Worm (Caenorhabditis elegans) whole organism, L4 larva: Measurements from ENCODE around the gene sid-2.
A peak's percentile ranks its signal among the peaks of the same experiment; 100 is the strongest.

ENCODE experiments used
- F10B5.3 ChIP-seq: sonication (generic microtip); optimal IDR thresholded peaks from 2 replicates; lab custom pipeline; 2016; ENCODE audit warnings: mild to moderate bottlenecking, missing genetic modification characterization, missing compliant biosample characterization
- R02D3.7 ChIP-seq: fragments of 150-350 bp; sonication (generic microtip); optimal IDR thresholded peaks from 3 replicates; lab custom pipeline; 2014; ENCODE audit warnings: missing biosample characterization, missing genetic modification characterization
- Y5F2A.4 ChIP-seq: fragments of 200-800 bp; sonication (Bioruptor generic); optimal IDR thresholded peaks from 2 replicates; lab custom pipeline; 2018; ENCODE audit warnings: mild to moderate bottlenecking, missing genetic modification characterization, missing compliant biosample characterization
- aha-1 ChIP-seq: fragments of 150-350 bp; peaks from one replicate; lab custom pipeline; 2014; ENCODE audit warnings: missing biosample characterization, missing genetic modification characterization
- ceh-20 ChIP-seq: fragments of 200-800 bp; sonication (Bioruptor generic); IDR thresholded peaks from 2 replicates; pipeline ENCODE4 v1.3.6; 2022; ENCODE audit warnings: missing genetic modification reagents, missing genetic modification characterization, missing compliant biosample characterization
- ceh-28 ChIP-seq: fragments of 150-350 bp; optimal IDR thresholded peaks from 2 replicates; lab custom pipeline; 2014; ENCODE audit warnings: missing biosample characterization, missing genetic modification reagents, missing genetic modification characterization
- daf-8 ChIP-seq: fragments of 200-800 bp; sonication (Bioruptor generic); IDR thresholded peaks from 2 replicates; pipeline ENCODE4 v1.3.6; 2022; ENCODE audit warnings: missing genetic modification characterization, missing compliant biosample characterization
- dmd-6 ChIP-seq: fragments of 200-800 bp; sonication (Bioruptor generic); IDR thresholded peaks from 2 replicates; pipeline ENCODE4 v1.3.6; 2022; ENCODE audit warnings: missing genetic modification reagents, missing genetic modification characterization, missing compliant biosample characterization
- duxl-1 ChIP-seq: sonication (generic microtip); optimal IDR thresholded peaks from 2 replicates; lab custom pipeline; 2016; ENCODE audit warnings: mild to moderate bottlenecking, missing genetic modification characterization, moderate library complexity, missing compliant biosample characterization; ENCODE audit not compliant: poor library complexity
- egl-43 ChIP-seq: fragments of 200-800 bp; sonication (Bioruptor generic); IDR thresholded peaks from 2 replicates; pipeline ENCODE4 v1.3.6; 2022; ENCODE audit warnings: missing genetic modification reagents, missing genetic modification characterization, missing compliant biosample characterization
- fkh-10 ChIP-seq: fragments of 150-350 bp; optimal IDR thresholded peaks from 2 replicates; lab custom pipeline; 2014; ENCODE audit warnings: missing biosample characterization, missing genetic modification reagents, missing genetic modification characterization
- hlh-30 ChIP-seq: sonication (generic microtip); optimal IDR thresholded peaks from 2 replicates; lab custom pipeline; 2017; ENCODE audit warnings: antibody characterized with exemption, mild to moderate bottlenecking, missing genetic modification characterization, missing compliant biosample characterization; ENCODE audit not compliant: insufficient read depth
- lin-1 ChIP-seq: fragments of 200-800 bp; sonication (Bioruptor generic); IDR thresholded peaks from 2 replicates; pipeline ENCODE4 v1.3.6; 2022; ENCODE audit warnings: missing genetic modification reagents, missing genetic modification characterization, missing compliant biosample characterization
- lin-13 ChIP-seq: fragments of 150-350 bp; optimal IDR thresholded peaks from 2 replicates; lab custom pipeline; 2014; ENCODE audit warnings: missing biosample characterization, missing genetic modification reagents, missing genetic modification characterization
- lin-15B ChIP-seq: fragments of 150-350 bp; sonication (generic microtip); optimal IDR thresholded peaks from 3 replicates; lab custom pipeline; 2014; ENCODE audit warnings: missing biosample characterization, missing genetic modification characterization
- lin-29 ChIP-seq: fragments of 200-800 bp; sonication (Bioruptor generic); IDR thresholded peaks from 2 replicates; pipeline ENCODE4 v1.3.6; 2022; ENCODE audit warnings: missing genetic modification reagents, missing genetic modification characterization, missing compliant biosample characterization
- lin-38 ChIP-seq: fragments of 200-800 bp; sonication (Bioruptor generic); IDR thresholded peaks from 2 replicates; pipeline ENCODE4 v1.3.6; 2022; ENCODE audit warnings: missing genetic modification reagents, missing genetic modification characterization, missing compliant biosample characterization
- lsy-2 ChIP-seq, 2 experiments: fragments of 150-350 bp in 1 of 2; sonication (generic microtip) in 1 of 2; optimal IDR thresholded peaks; 2 replicates each; lab custom pipeline; 2014 to 2017; ENCODE audit warnings: missing biosample characterization in 2 of 2, missing genetic modification characterization in 2 of 2
- mdt-29 ChIP-seq: fragments of 200-800 bp; sonication (Bioruptor generic); IDR thresholded peaks from 2 replicates; pipeline ENCODE4 v1.3.6; 2022; ENCODE audit warnings: missing genetic modification reagents, missing genetic modification characterization, missing compliant biosample characterization
- mes-2 ChIP-seq: sonication (generic microtip); optimal IDR thresholded peaks from 2 replicates; lab custom pipeline; 2016; ENCODE audit warnings: missing genotype, mild to moderate bottlenecking, missing genetic modification characterization, missing compliant biosample characterization; ENCODE audit not compliant: poor library complexity, severe bottlenecking
- mxl-2 ChIP-seq: fragments of 200-800 bp; sonication (Bioruptor generic); conservative IDR thresholded peaks from 2 replicates; pipeline ENCODE4 v1.3.6; 2022; ENCODE audit warnings: missing genetic modification reagents, missing genetic modification characterization, missing compliant biosample characterization
- mxl-3 ChIP-seq: fragments of 200-800 bp; sonication (Bioruptor generic); optimal IDR thresholded peaks from 2 replicates; lab custom pipeline; 2018; ENCODE audit warnings: mild to moderate bottlenecking, missing genetic modification characterization, missing compliant biosample characterization
- nhr-102 ChIP-seq: sonication (generic microtip); optimal IDR thresholded peaks from 2 replicates; lab custom pipeline; 2016; ENCODE audit warnings: mild to moderate bottlenecking, missing genetic modification characterization, moderate library complexity, missing compliant biosample characterization
- nhr-11 ChIP-seq: fragments of 150-350 bp; optimal IDR thresholded peaks from 2 replicates; lab custom pipeline; 2014; ENCODE audit warnings: missing biosample characterization, missing genetic modification characterization
- nhr-25 ChIP-seq: sonication (generic microtip); optimal IDR thresholded peaks from 2 replicates; lab custom pipeline; 2017; ENCODE audit warnings: missing genetic modification characterization, mild to moderate bottlenecking, missing compliant biosample characterization, antibody characterized with exemption, moderate library complexity, borderline replicate concordance; ENCODE audit not compliant: insufficient read depth
- nhr-28 ChIP-seq: fragments of 150-350 bp; optimal IDR thresholded peaks from 2 replicates; lab custom pipeline; 2014; ENCODE audit warnings: missing biosample characterization, missing genetic modification characterization
- nhr-6 ChIP-seq: fragments of 150-350 bp; optimal IDR thresholded peaks from 2 replicates; lab custom pipeline; 2014; ENCODE audit warnings: missing biosample characterization, missing genetic modification characterization
- nhr-76 ChIP-seq: fragments of 150-350 bp; optimal IDR thresholded peaks from 2 replicates; lab custom pipeline; 2014; ENCODE audit warnings: missing biosample characterization, missing genetic modification characterization
- php-3 ChIP-seq: fragments of 200-800 bp; sonication (Bioruptor generic); IDR thresholded peaks from 2 replicates; pipeline ENCODE4 v1.3.6; 2022; ENCODE audit warnings: missing genetic modification reagents, missing genetic modification characterization, missing compliant biosample characterization
- rbr-2 ChIP-seq: sonication (generic microtip); optimal IDR thresholded peaks from 2 replicates; lab custom pipeline; 2016; ENCODE audit warnings: missing genotype, missing genetic modification characterization, missing compliant biosample characterization
- saeg-2 ChIP-seq: fragments of 200-800 bp; sonication (Bioruptor generic); IDR thresholded peaks from 2 replicates; pipeline ENCODE4 v1.3.6; 2022; ENCODE audit warnings: missing genetic modification reagents, missing genetic modification characterization, missing compliant biosample characterization
- snpc-4 ChIP-seq: fragments of 150-350 bp; optimal IDR thresholded peaks from 2 replicates; lab custom pipeline; 2014; ENCODE audit warnings: missing biosample characterization, missing genetic modification characterization
- spr-3 ChIP-seq: fragments of 200-800 bp; sonication (Bioruptor generic); optimal IDR thresholded peaks from 2 replicates; lab custom pipeline; 2018; ENCODE audit warnings: mild to moderate bottlenecking, missing genetic modification characterization, missing compliant biosample characterization
- unc-130 ChIP-seq: sonication (generic microtip); optimal IDR thresholded peaks from 2 replicates; lab custom pipeline; 2016; ENCODE audit warnings: missing genetic modification reagents, missing genetic modification characterization, missing compliant biosample characterization
- unc-62 ChIP-seq, 3 experiments: fragments of 150-350 bp in 1 of 3; sonication (generic microtip); optimal IDR thresholded peaks in 2 of 3; peaks in 1 of 3; 1 replicate in 1 of 3; 2 replicates in 2 of 3; lab custom pipeline; 2014 to 2017; ENCODE audit warnings: missing biosample characterization in 3 of 3, missing genetic modification characterization in 3 of 3, missing genetic modification reagents in 3 of 3, missing genotype in 1 of 3
- zfp-2 ChIP-seq: sonication (generic microtip); optimal IDR thresholded peaks from 2 replicates; lab custom pipeline; 2016; ENCODE audit warnings: mild to moderate bottlenecking, missing genetic modification characterization, missing compliant biosample characterization
- zip-2 ChIP-seq: fragments of 150-350 bp; optimal IDR thresholded peaks from 2 replicates; lab custom pipeline; 2014; ENCODE audit warnings: missing biosample characterization, missing genetic modification characterization
- ztf-11 ChIP-seq: fragments of 150-350 bp; optimal IDR thresholded peaks from 2 replicates; lab custom pipeline; 2014; ENCODE audit warnings: missing biosample characterization, missing genetic modification characterization

sid-2 gene

ce11 chrIII:13682019-13682418, 2.8 kb downstream of the sid-2 start:
- TF ChIP-seq unc-62 (GFP tag; optimal IDR thresholded peaks at IDR 0.05 in 1 of 2; lab: Kevin White, UChicago), result peak in 1 of 2 experiments; percentile 92
- TF ChIP-seq unc-62 (tag; optimal IDR thresholded peaks at IDR 0.05; lab: Kevin White, UChicago), result no peak
- TF ChIP-seq dmd-6, result no peak

DNA sequence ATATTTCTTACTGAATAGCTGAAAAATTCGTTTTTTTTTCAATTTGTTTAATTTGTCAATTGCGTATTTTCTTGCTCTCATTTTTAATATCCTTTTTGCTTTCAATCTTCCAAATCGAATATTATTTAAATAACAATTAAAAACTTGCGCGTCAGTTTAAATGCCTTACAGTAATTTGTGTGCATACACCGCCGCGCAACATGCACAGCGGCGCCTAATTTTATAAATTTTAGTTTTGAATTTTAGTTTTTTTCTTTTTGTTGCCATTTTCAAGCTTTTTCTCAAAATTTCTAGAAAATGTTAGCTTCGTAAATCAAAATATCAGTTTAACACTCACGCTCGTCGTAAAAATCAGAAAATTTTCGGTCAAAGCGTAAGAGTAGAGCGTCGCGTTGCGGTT, 4.0 kb downstream of the sid-2 start:
- TF ChIP-seq lsy-2 (tag; optimal IDR thresholded peaks at IDR 0.05; lab: Kevin White, UChicago) (peak in 1 of 2 experiments; percentile 61), daf-8 (GFP tag; lab: Robert Waterston, UW) (no peak), lin-29 (GFP tag; lab: Robert Waterston, UW) (no peak)

- TF ChIP-seq fkh-10 (GFP tag; lab: Kevin White, UChicago) (no peak), ceh-28 (tag; lab: Kevin White, UChicago) (no peak), php-3 (GFP tag; lab: Robert Waterston, UW) (no peak), ceh-20 (no peak), lin-1 (GFP tag; lab: Robert Waterston, UW) (no peak), rbr-2 (tag; lab: Kevin White, UChicago) (no peak), unc-62 (GFP tag; optimal IDR thresholded peaks at IDR 0.05 in 1 of 2; lab: Kevin White, UChicago) (peak in 1 of 2 experiments; percentile 95), unc-62 (tag; optimal IDR thresholded peaks at IDR 0.05; lab: Kevin White, UChicago) (no peak)
Observed at ce11 chrIII:13684236-13684635, 5.0 kb downstream of the sid-2 start.

DNA sequence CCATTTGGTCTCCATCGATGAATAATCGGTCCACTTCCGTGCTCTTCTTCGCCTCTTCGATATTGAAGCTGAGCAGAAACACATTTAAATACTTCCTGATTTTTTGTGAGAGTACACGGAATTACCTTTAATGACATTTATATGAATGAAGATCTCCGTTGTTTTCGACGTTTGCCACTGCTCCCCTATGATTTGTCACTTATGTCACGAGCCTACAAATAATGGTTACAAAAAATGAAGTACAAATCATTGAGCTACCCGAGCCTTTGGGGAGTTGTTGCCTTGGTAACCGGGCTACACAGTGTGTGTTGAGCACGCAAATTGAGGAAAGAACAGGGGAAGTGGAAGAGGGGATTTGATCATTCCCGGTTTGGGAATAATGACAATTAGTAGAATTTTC, 7.1 kb downstream of the sid-2 start, which contains the start of gene dyf-2:
Gene dyf-2, minus strand, starts transcription at position 137 of the 400 bp plus-strand sequence.
- TF ChIP-seq spr-3 (GFP tag; lab: Kevin White, UChicago) (no peak), mes-2 (tag; lab: Kevin White, UChicago) (no peak), aha-1 (tag; lab: Kevin White, UChicago) (no peak), lin-15B (no peak), lin-38 (GFP tag; lab: Robert Waterston, UW) (no peak), nhr-102 (no peak), nhr-28 (no peak)
- TF ChIP-seq, all 104 proteins: peak for 0

ce11 chrIII:13687211-13687610, 8.0 kb downstream of the sid-2 start, which contains the start of gene cul-2:
Gene cul-2 (plus strand): TSS chrIII:13687269.
- TF ChIP-seq aha-1 (tag; lab: Kevin White, UChicago) (peak; percentile 22), lsy-2 (tag; optimal IDR thresholded peaks at IDR 0.05; lab: Kevin White, UChicago) (peak in 1 of 2 experiments; percentile 34), zip-2 (tag; lab: Kevin White, UChicago) (no peak), unc-62 (GFP tag; optimal IDR thresholded peaks at IDR 0.05 in 1 of 2; lab: Kevin White, UChicago) (peak in 1 of 2 experiments; percentile 75), unc-62 (tag; optimal IDR thresholded peaks at IDR 0.05; lab: Kevin White, UChicago) (no peak), lin-13 (peak; percentile 1), nhr-6 (tag; lab: Kevin White, UChicago) (peak; percentile 23), ceh-28 (tag; lab: Kevin White, UChicago) (no peak), mes-2 (tag; lab: Kevin White, UChicago) (peak; percentile 46), lin-1 (GFP tag; lab: Robert Waterston, UW) (no peak), hlh-30 (tag; lab: Kevin White, UChicago) (peak; percentile 66), unc-130 (GFP tag; lab: Kevin White, UChicago) (no peak)
- TF ChIP-seq, all 104 proteins: peak for 7

ce11 chrIII:13692555-13692954, 13.3 kb downstream of the sid-2 start, which contains the start of gene cyn-2:
Gene cyn-2 (plus strand): TSS chrIII:13692668.
- TF ChIP-seq saeg-2 (GFP tag; lab: Robert Waterston, UW) (no peak), zfp-2 (tag; lab: Kevin White, UChicago) (no peak), lsy-2 (tag; optimal IDR thresholded peaks at IDR 0.05; lab: Kevin White, UChicago) (no peak), ceh-28 (tag; lab: Kevin White, UChicago) (peak; percentile 51), daf-8 (GFP tag; lab: Robert Waterston, UW) (no peak), nhr-25 (tag; lab: Kevin White, UChicago) (no peak), duxl-1 (tag; lab: Kevin White, UChicago) (peak; percentile 21), ztf-11 (no peak), F10B5.3 (tag; lab: Kevin White, UChicago) (no peak), Y5F2A.4 (GFP tag; lab: Kevin White, UChicago) (no peak), lin-13 (no peak), spr-3 (GFP tag; lab: Kevin White, UChicago) (no peak), mxl-2 (GFP tag; lab: Robert Waterston, UW) (no peak), nhr-76 (tag; lab: Kevin White, UChicago) (no peak), mdt-29 (GFP tag; lab: Robert Waterston, UW) (no peak), nhr-11 (tag; lab: Kevin White, UChicago) (no peak), fkh-10 (GFP tag; lab: Kevin White, UChicago) (no peak), mxl-3 (GFP tag; lab: Kevin White, UChicago) (no peak), nhr-28 (no peak), snpc-4 (tag; lab: Kevin White, UChicago) (no peak), egl-43 (GFP tag; lab: Robert Waterston, UW) (no peak), R02D3.7 (tag; lab: Kevin White, UChicago) (no peak)
